Fruit fly (Drosophila melanogaster) whole organism, embryonic: ENCODE results near the gene Tsp29Fa.
A peak's percentile ranks its signal among the peaks of the same experiment; 100 is the strongest.

Source experiments
- ATbp ChIP-seq: fragments of 200-800 bp; sonication (Bioruptor generic); optimal IDR thresholded peaks from 2 replicates; lab custom pipeline; 2017; ENCODE audit warnings: missing biosample characterization, mild to moderate bottlenecking, missing genetic modification characterization, missing genetic modification reagents
- CG11695 ChIP-seq: fragments of 200-800 bp; sonication (Bioruptor generic); IDR thresholded peaks from 3 replicates; pipeline ENCODE4 v1.3.6; 2022; ENCODE audit warnings: missing biosample characterization, missing genetic modification characterization
- CG11723 ChIP-seq: fragments of 200-800 bp; sonication (Bioruptor generic); optimal IDR thresholded peaks from 2 replicates; lab custom pipeline; 2017; ENCODE audit warnings: missing biosample characterization, mild to moderate bottlenecking, missing genetic modification characterization
- CG12155 ChIP-seq: fragments of 200-800 bp; sonication (Bioruptor generic); optimal IDR thresholded peaks from 3 replicates; lab custom pipeline; 2016; ENCODE audit warnings: missing biosample characterization, missing genetic modification characterization
- CG15073 ChIP-seq: fragments of 200-800 bp; sonication (Bioruptor generic); optimal IDR thresholded peaks from 2 replicates; lab custom pipeline; 2016; ENCODE audit warnings: missing biosample characterization, missing genetic modification characterization
- CG1603 ChIP-seq: fragments of 200-800 bp; sonication (Bioruptor generic); optimal IDR thresholded peaks from 2 replicates; lab custom pipeline; 2019; ENCODE audit warnings: missing biosample characterization, mild to moderate bottlenecking, missing genetic modification characterization, moderate library complexity
- CG16863 ChIP-seq: fragments of 200-800 bp; sonication (Bioruptor generic); optimal IDR thresholded peaks from 3 replicates; lab custom pipeline; 2016; ENCODE audit warnings: missing biosample characterization, missing genetic modification characterization
- CG17612 ChIP-seq: fragments of 200-800 bp; sonication (Bioruptor generic); IDR thresholded peaks from 2 replicates; pipeline ENCODE4 v1.3.6; 2022; ENCODE audit warnings: missing biosample characterization, missing genetic modification characterization
- CG17829 ChIP-seq: fragments of 200-800 bp; optimal IDR thresholded peaks from 2 replicates; lab custom pipeline; 2019; ENCODE audit warnings: missing biosample characterization, mild to moderate bottlenecking, missing genetic modification characterization, moderate library complexity
- CG2875 ChIP-seq: fragments of 200-800 bp; sonication (Bioruptor generic); optimal IDR thresholded peaks from 2 replicates; lab custom pipeline; 2017; ENCODE audit warnings: missing biosample characterization, mild to moderate bottlenecking, missing genetic modification characterization, missing genetic modification reagents
- CG32532 ChIP-seq: fragments of 200-800 bp; sonication (Bioruptor generic); IDR thresholded peaks from 2 replicates; pipeline ENCODE4 v1.3.6; 2022; ENCODE audit warnings: missing biosample characterization, missing genetic modification characterization
- CG3407 ChIP-seq: fragments of 200-800 bp; sonication (Bioruptor generic); optimal IDR thresholded peaks from 2 replicates; lab custom pipeline; 2018; ENCODE audit warnings: missing biosample characterization, mild to moderate bottlenecking, missing genetic modification characterization
- CG42726 ChIP-seq: fragments of 200-800 bp; sonication (Bioruptor generic); IDR thresholded peaks from 2 replicates; pipeline ENCODE4 v1.3.6; 2022; ENCODE audit warnings: missing biosample characterization, missing genetic modification characterization; ENCODE audit not compliant: partially characterized antibody
- CG4360 ChIP-seq: fragments of 200-800 bp; sonication (Bioruptor generic); IDR thresholded peaks from 2 replicates; pipeline ENCODE4 v1.3.6; 2022; ENCODE audit warnings: missing biosample characterization, missing genetic modification characterization
- CG7839 ChIP-seq: fragments of 200-800 bp; sonication (Bioruptor generic); optimal IDR thresholded peaks from 3 replicates; lab custom pipeline; 2018; ENCODE audit warnings: missing biosample characterization, mild to moderate bottlenecking, missing genetic modification characterization, moderate library complexity
- CG9876 ChIP-seq: fragments of 200-800 bp; sonication (Bioruptor generic); optimal IDR thresholded peaks from 2 replicates; lab custom pipeline; 2016; ENCODE audit warnings: missing biosample characterization, missing genetic modification characterization
- CTCF ChIP-seq: fragments of 200-800 bp; sonication (Bioruptor generic); optimal IDR thresholded peaks from 2 replicates; lab custom pipeline; 2017; ENCODE audit warnings: missing biosample characterization, mild to moderate bottlenecking, missing genetic modification characterization, moderate library complexity
- CrebB ChIP-seq: fragments of 200-800 bp; sonication (Bioruptor generic); optimal IDR thresholded peaks from 3 replicates; lab custom pipeline; 2018; ENCODE audit warnings: missing biosample characterization, mild to moderate bottlenecking, missing genetic modification characterization
- D19B ChIP-seq: fragments of 200-800 bp; sonication (Bioruptor generic); optimal IDR thresholded peaks from 2 replicates; lab custom pipeline; 2017; ENCODE audit warnings: missing biosample characterization, mild to moderate bottlenecking, missing genetic modification characterization
- Dek ChIP-seq: fragments of 200-800 bp; sonication (Bioruptor generic); optimal IDR thresholded peaks from 3 replicates; lab custom pipeline; 2019; ENCODE audit warnings: missing biosample characterization, mild to moderate bottlenecking, missing genetic modification characterization, moderate library complexity
- E2f2 ChIP-seq: fragments of 200-800 bp; sonication (Bioruptor generic); IDR thresholded peaks from 2 replicates; pipeline ENCODE4 v1.3.6; 2022; ENCODE audit warnings: missing biosample characterization, missing genetic modification characterization
- Fer3 ChIP-seq: fragments of 200-800 bp; sonication (Bioruptor generic); optimal IDR thresholded peaks from 2 replicates; lab custom pipeline; 2018; ENCODE audit warnings: missing biosample characterization, mild to moderate bottlenecking, missing genetic modification characterization, moderate library complexity
- Gug ChIP-seq: fragments of 200-800 bp; sonication (Bioruptor generic); IDR thresholded peaks from 4 replicates; pipeline ENCODE4 v1.3.6; 2022; ENCODE audit warnings: missing biosample characterization, missing genetic modification characterization
- Med ChIP-seq: fragments of 200-800 bp; sonication (Bioruptor generic); peaks from one replicate; lab custom pipeline; 2016; ENCODE audit warnings: missing biosample characterization, missing genetic modification characterization, mild to moderate bottlenecking, inconsistent platforms, moderate library complexity
- NK7.1 ChIP-seq: fragments of 200-800 bp; sonication (Bioruptor generic); optimal IDR thresholded peaks from 3 replicates; lab custom pipeline; 2016; ENCODE audit warnings: missing biosample characterization, missing genetic modification characterization
- Ptx1 ChIP-seq: fragments of 200-800 bp; sonication (Bioruptor generic); IDR thresholded peaks from 2 replicates; pipeline ENCODE4 v1.3.6; 2022; ENCODE audit warnings: missing biosample characterization, missing genetic modification characterization
- Side ChIP-seq: fragments of 200-800 bp; sonication (Bioruptor generic); optimal IDR thresholded peaks from 2 replicates; lab custom pipeline; 2016; ENCODE audit warnings: missing biosample characterization, missing genetic modification characterization
- Ssrp ChIP-seq: fragments of 200-800 bp; sonication (Bioruptor generic); optimal IDR thresholded peaks from 2 replicates; lab custom pipeline; 2018; ENCODE audit warnings: missing biosample characterization, mild to moderate bottlenecking, missing genetic modification characterization, moderate library complexity
- Stat92E ChIP-seq, 3 experiments: fragments of >200 bp in 2 of 3; fragments of 200-800 bp in 1 of 3; sonication (Bioruptor generic) in 1 of 3; optimal IDR thresholded peaks; 2 replicates each; lab custom pipeline; 2017 to 2019; ENCODE audit warnings: missing biosample characterization in 3 of 3, missing genetic modification characterization in 3 of 3, mild to moderate bottlenecking in 1 of 3, moderate library complexity in 1 of 3
- chinmo ChIP-seq: fragments of 200-800 bp; sonication (Bioruptor generic); IDR thresholded peaks from 4 replicates; pipeline ENCODE4 v1.3.6; 2022; ENCODE audit warnings: missing biosample characterization, missing genetic modification characterization; ENCODE audit not compliant: partially characterized antibody
- crc ChIP-seq: fragments of 200-800 bp; sonication (Bioruptor generic); optimal IDR thresholded peaks from 2 replicates; lab custom pipeline; 2016; ENCODE audit warnings: missing biosample characterization, missing genetic modification characterization
- disco-r ChIP-seq: fragments of 200-800 bp; sonication (Bioruptor generic); optimal IDR thresholded peaks from 2 replicates; lab custom pipeline; 2016; ENCODE audit warnings: missing biosample characterization, missing genetic modification characterization
- exex ChIP-seq: fragments of 200-800 bp; sonication (Bioruptor generic); optimal IDR thresholded peaks from 4 replicates; lab custom pipeline; 2018; ENCODE audit warnings: missing biosample characterization, mild to moderate bottlenecking, missing genetic modification characterization, moderate library complexity
- eyg ChIP-seq: fragments of 200-800 bp; sonication (Bioruptor generic); optimal IDR thresholded peaks from 3 replicates; lab custom pipeline; 2016; ENCODE audit warnings: missing biosample characterization, missing genetic modification characterization
- insv ChIP-seq, 2 experiments: fragments of 200-800 bp; sonication (Bioruptor generic); optimal IDR thresholded peaks; 3 replicates each; lab custom pipeline; 2016 to 2018; ENCODE audit warnings: missing biosample characterization in 2 of 2, missing genetic modification characterization in 2 of 2
- lbe ChIP-seq: fragments of 200-800 bp; sonication (Bioruptor generic); optimal IDR thresholded peaks from 2 replicates; lab custom pipeline; 2016; ENCODE audit warnings: missing biosample characterization, mild to moderate bottlenecking, missing genetic modification characterization
- maf-S ChIP-seq: fragments of 200-800 bp; sonication (Bioruptor generic); optimal IDR thresholded peaks from 2 replicates; lab custom pipeline; 2016; ENCODE audit warnings: missing biosample characterization, missing genetic modification characterization
- mld ChIP-seq: fragments of 200-800 bp; sonication (Bioruptor generic); IDR thresholded peaks from 3 replicates; pipeline ENCODE4 v1.3.6; 2022; ENCODE audit warnings: missing biosample characterization, missing genetic modification characterization; ENCODE audit not compliant: partially characterized antibody
- otp ChIP-seq: fragments of 200-800 bp; sonication (Bioruptor generic); IDR thresholded peaks from 3 replicates; pipeline ENCODE4, ENCODE4 v1.3.6; 2022; ENCODE audit warnings: missing biosample characterization, missing genetic modification characterization
- pan ChIP-seq, 4 experiments: fragments of >200 bp in 3 of 4; fragments of 200-800 bp in 1 of 4; sonication (Bioruptor generic) in 1 of 4; optimal IDR thresholded peaks in 3 of 4; IDR thresholded peaks in 1 of 4; 2 replicates each; pipeline versions ENCODE4 v1.3.6 to Lab custom; 2017 to 2022; ENCODE audit warnings: missing biosample characterization in 2 of 4, missing genetic modification characterization in 2 of 4, mixed read lengths in 1 of 4
- pho ChIP-seq: fragments of 200-800 bp; sonication (Bioruptor generic); optimal IDR thresholded peaks from 2 replicates; lab custom pipeline; 2016; ENCODE audit warnings: missing biosample characterization, missing genetic modification characterization
- sens-2 ChIP-seq: fragments of 200-800 bp; sonication (Bioruptor generic); IDR thresholded peaks from 2 replicates; pipeline ENCODE4 v1.3.6; 2022; ENCODE audit warnings: missing biosample characterization, missing genetic modification characterization
- slou ChIP-seq: fragments of 200-800 bp; sonication (Bioruptor generic); optimal IDR thresholded peaks from 3 replicates; lab custom pipeline; 2016; ENCODE audit warnings: missing biosample characterization, missing genetic modification characterization
- sna ChIP-seq: fragments of 200-800 bp; sonication (Bioruptor generic); IDR thresholded peaks from 2 replicates; pipeline ENCODE4 v1.3.6; 2022; ENCODE audit warnings: missing biosample characterization, missing genetic modification characterization; ENCODE audit not compliant: partially characterized antibody
- sqz ChIP-seq: fragments of 200-800 bp; sonication (Bioruptor generic); optimal IDR thresholded peaks from 3 replicates; lab custom pipeline; 2018; ENCODE audit warnings: missing biosample characterization, mild to moderate bottlenecking, missing genetic modification characterization
- sr ChIP-seq: fragments of 200-800 bp; sonication (Bioruptor generic); IDR thresholded peaks from 3 replicates; pipeline ENCODE4 v1.3.6; 2022; ENCODE audit warnings: missing biosample characterization, missing genetic modification characterization
- trh ChIP-seq: fragments of 200-800 bp; sonication (Bioruptor generic); optimal IDR thresholded peaks from 2 replicates; lab custom pipeline; 2016; ENCODE audit warnings: missing biosample characterization, missing genetic modification characterization
- zf30C ChIP-seq: fragments of 200-800 bp; sonication (Bioruptor generic); optimal IDR thresholded peaks from 3 replicates; lab custom pipeline; 2018; ENCODE audit warnings: missing biosample characterization, mild to moderate bottlenecking, missing genetic modification characterization

The Tsp29Fa gene

DNA sequence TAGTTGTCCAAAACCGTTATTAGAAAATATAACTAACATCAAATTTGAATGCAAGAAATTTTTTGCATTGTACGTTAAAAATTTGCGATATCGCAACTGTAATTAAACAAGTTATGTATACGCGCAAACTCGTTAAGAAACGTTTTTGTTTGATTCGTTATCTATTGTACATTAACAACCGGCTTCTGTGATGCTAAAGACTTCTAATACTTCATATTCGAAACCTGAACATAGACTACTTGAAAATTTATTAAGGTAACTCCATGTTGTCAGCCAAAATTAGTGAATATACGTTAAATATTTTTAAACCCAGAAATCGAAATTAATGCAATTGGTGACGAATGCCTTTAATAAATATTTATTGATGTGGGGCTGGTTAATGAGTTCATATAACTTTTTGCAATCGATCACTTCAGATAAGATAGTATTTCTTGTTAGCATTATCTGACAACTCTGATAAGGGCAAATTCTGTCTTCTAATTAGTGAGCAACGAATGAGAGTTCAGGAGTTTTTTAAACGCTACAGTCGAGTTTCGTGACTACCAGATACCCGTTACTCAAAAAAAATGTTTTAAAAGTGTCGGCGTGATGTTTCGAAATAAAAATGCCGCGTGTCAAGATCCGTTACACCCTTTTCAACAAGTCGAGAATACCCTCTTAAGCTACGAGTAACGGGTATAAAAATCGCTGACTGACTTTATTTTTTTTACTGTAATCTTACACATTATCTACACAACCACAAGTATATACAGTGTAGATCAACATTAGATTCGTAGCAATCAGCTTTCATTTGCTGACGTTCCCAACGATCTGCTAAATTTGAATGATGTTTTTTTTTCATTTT lies 18.7 kb downstream of the Tsp29Fa start (continued):
- no peak for TF ChIP-seq CG15073
- peak; percentile 51 for TF ChIP-seq CG7839 (tag; lab: Kevin White, UChicago)
- no peak for TF ChIP-seq sqz (GFP tag; lab: Kevin White, UChicago)
- peak; percentile 14 for TF ChIP-seq CG17829 (tag; lab: Kevin White, UChicago)
- peak; percentile 14 for TF ChIP-seq ATbp
- peak; percentile 76 for TF ChIP-seq CTCF
- TF ChIP-seq mld, result no peak
- TF ChIP-seq CrebB (tag; lab: Kevin White, UChicago), result no peak
- no peak for TF ChIP-seq slou
- peak; percentile 33 for TF ChIP-seq CG2875
- peak; percentile 39 for TF ChIP-seq CG9876
- TF ChIP-seq Ptx1 (GFP tag; lab: Robert Waterston, UW), result peak; percentile 58
- TF ChIP-seq D19B (GFP tag; lab: Kevin White, UChicago), result peak; percentile 89
- TF ChIP-seq pan (optimal IDR thresholded peaks at IDR 0.05; lab: Kevin White, UChicago), result no peak
- peak in 1 of 2 experiments; percentile 59 for TF ChIP-seq pan (GFP tag; optimal IDR thresholded peaks at IDR 0.05 in 1 of 2, IDR thresholded peaks at IDR 0.05 in 1 of 2)
- TF ChIP-seq maf-S (GFP tag; lab: Kevin White, UChicago), result no peak
- TF ChIP-seq Med (GFP tag; lab: Kevin White, UChicago), result peak; percentile 93
- peak; percentile 46 for TF ChIP-seq Side (GFP tag; lab: Kevin White, UChicago)
- no peak; the same call in 1 of the 2 replicates for TF ChIP-seq CG42726 (GFP tag; lab: Robert Waterston, UW)
- TF ChIP-seq pho (GFP tag; lab: Kevin White, UChicago), result no peak
- peak; percentile 26 for TF ChIP-seq Dek
- peak; percentile 52 to 93 for TF ChIP-seq insv (GFP tag; optimal IDR thresholded peaks at IDR 0.05; lab: Kevin White, UChicago)
- TF ChIP-seq E2f2 (GFP tag; lab: Robert Waterston, UW), result peak; percentile 58
- 0 out of 3 replicates have a peak, but pooled peaks have one; percentile 33 for TF ChIP-seq CG11695 (GFP tag; lab: Robert Waterston, UW)
- TF ChIP-seq CG3407 (GFP tag; lab: Kevin White, UChicago), result no peak
- no peak for TF ChIP-seq chinmo (GFP tag; lab: Robert Waterston, UW)
- TF ChIP-seq CG17612 (GFP tag; lab: Robert Waterston, UW), result no peak
- no peak for TF ChIP-seq crc (GFP tag; lab: Kevin White, UChicago)
- TF ChIP-seq exex (tag; lab: Kevin White, UChicago), result peak; percentile 97
- peak; percentile 6 for TF ChIP-seq CG16863 (GFP tag; lab: Kevin White, UChicago)
- TF ChIP-seq sens-2 (GFP tag; lab: Robert Waterston, UW), result no peak
- TF ChIP-seq Gug (GFP tag; lab: Robert Waterston, UW), result peak; percentile 46; the same call in 2 of the 4 replicates
- peak; percentile 26; the same call in 1 of the 2 replicates for TF ChIP-seq CG4360 (GFP tag; lab: Robert Waterston, UW)
- peak; percentile 64 for TF ChIP-seq CG1603 (tag; lab: Kevin White, UChicago)
- peak; percentile 42 for TF ChIP-seq CG12155 (GFP tag; lab: Kevin White, UChicago)
- no peak for TF ChIP-seq lbe (GFP tag; lab: Kevin White, UChicago)
- peak; percentile 23 for TF ChIP-seq Fer3 (tag; lab: Kevin White, UChicago)
- no peak for TF ChIP-seq Stat92E (GFP tag; optimal IDR thresholded peaks at IDR 0.05; lab: Kevin White, UChicago)
- TF ChIP-seq NK7.1 (GFP tag; lab: Kevin White, UChicago), result no peak
- peak; percentile 11 for TF ChIP-seq CG11723 (GFP tag; lab: Kevin White, UChicago)
- no peak for TF ChIP-seq sna (GFP tag; lab: Robert Waterston, UW)
- TF ChIP-seq CG32532 (GFP tag; lab: Robert Waterston, UW), result peak; percentile 70
- TF ChIP-seq zf30C (GFP tag; lab: Kevin White, UChicago), result no peak
- TF ChIP-seq Ssrp, result peak; percentile 23
- TF ChIP-seq trh (GFP tag; lab: Kevin White, UChicago), result no peak
- no peak for TF ChIP-seq sr (GFP tag; lab: Robert Waterston, UW)
- no peak for TF ChIP-seq eyg
- peak; percentile 38; the same call in 1 of the 3 replicates for TF ChIP-seq otp
- TF ChIP-seq disco-r (GFP tag; lab: Kevin White, UChicago), result no peak
